Worm (Caenorhabditis elegans): ENCODE results near the gene tyra-3.

DNA sequence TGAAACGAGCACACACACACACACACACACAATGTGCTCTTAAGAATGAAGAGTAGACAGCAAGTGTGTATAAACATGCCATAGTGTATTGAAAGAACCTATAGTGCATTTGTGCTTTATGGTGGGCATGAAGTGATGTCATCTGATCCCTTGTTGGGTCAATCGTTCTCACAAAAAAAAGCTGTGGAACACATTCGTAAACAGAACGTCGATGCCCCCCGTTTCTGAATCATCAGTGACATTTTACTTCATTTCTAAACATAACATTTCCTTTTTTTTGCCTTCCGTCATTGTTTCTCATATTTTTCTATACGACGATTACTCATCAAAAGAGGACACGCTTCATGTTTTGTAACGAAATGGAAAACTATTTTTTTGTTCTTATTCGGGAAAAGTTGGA lies 11.1 kb downstream of the tyra-3 start:
- TF ChIP-seq nhr-25 (tag; optimal IDR thresholded peaks at IDR 0.05), result no peak
- TF ChIP-seq alr-1 (tag; optimal IDR thresholded peaks at IDR 0.05), result no peak
- TF ChIP-seq nhr-11 (tag; optimal IDR thresholded peaks at IDR 0.05), result no peak
- no peak for TF ChIP-seq unc-39 (tag; optimal IDR thresholded peaks at IDR 0.05)
- no peak for TF ChIP-seq mdl-1 (tag; optimal IDR thresholded peaks at IDR 0.05)
- no peak for TF ChIP-seq ztf-1 (GFP tag; conservative IDR thresholded peaks at IDR 0.05)
- no peak for TF ChIP-seq nhr-12 (tag; optimal IDR thresholded peaks at IDR 0.05)
- no peak for TF ChIP-seq nhr-129 (tag; optimal IDR thresholded peaks at IDR 0.05)
- TF ChIP-seq Y55F3AM.14 (GFP tag; optimal IDR thresholded peaks at IDR 0.05), result no peak
- no peak for TF ChIP-seq blmp-1 (tag; optimal IDR thresholded peaks at IDR 0.05; ENCODE audit: insufficient read depth)
- TF ChIP-seq aly-2 (tag; optimal IDR thresholded peaks at IDR 0.05), result no peak
- TF ChIP-seq lin-13 (GFP tag; optimal IDR thresholded peaks at IDR 0.05), result no peak
- no peak for TF ChIP-seq ztf-4 (tag; optimal IDR thresholded peaks at IDR 0.05)
- no peak for TF ChIP-seq lsy-2 (tag; optimal IDR thresholded peaks at IDR 0.05)
